Fruit fly (Drosophila melanogaster) whole organism, prepupa: ENCODE measurements around the gene DCX-EMAP.

Experiments
- Blimp-1 ChIP-seq: fragments of 200-800 bp; sonication (Bioruptor generic); optimal IDR thresholded peaks from 3 replicates; lab custom pipeline; 2017; ENCODE audit warnings: missing biosample characterization, missing genetic modification characterization, mild to moderate bottlenecking, moderate library complexity, missing genetic modification reagents
- CG10631 ChIP-seq: fragments of 200-800 bp; sonication (Bioruptor generic); optimal IDR thresholded peaks from 2 replicates; lab custom pipeline; 2016; ENCODE audit warnings: missing biosample characterization, missing genetic modification characterization
- CG10669 ChIP-seq: fragments of 200-800 bp; sonication (Bioruptor generic); optimal IDR thresholded peaks from 3 replicates; lab custom pipeline; 2018; ENCODE audit warnings: missing biosample characterization, mild to moderate bottlenecking, missing genetic modification characterization, moderate library complexity
- CG11762 ChIP-seq: fragments of 200-800 bp; sonication (Bioruptor generic); optimal IDR thresholded peaks from 3 replicates; lab custom pipeline; 2016; ENCODE audit warnings: missing biosample characterization, missing genetic modification characterization; ENCODE audit not compliant: insufficient read depth
- CG11902 ChIP-seq: fragments of 200-800 bp; sonication (Bioruptor generic); optimal IDR thresholded peaks from 3 replicates; lab custom pipeline; 2016; ENCODE audit warnings: missing biosample characterization, missing genetic modification characterization
- CG15336 ChIP-seq: fragments of 200-800 bp; sonication (Bioruptor generic); IDR thresholded peaks from 2 replicates; pipeline ENCODE4 v1.3.6; 2022; ENCODE audit warnings: missing biosample characterization, missing genetic modification characterization
- CG3032 ChIP-seq: fragments of 200-800 bp; optimal IDR thresholded peaks from 2 replicates; lab custom pipeline; 2019; ENCODE audit warnings: missing biosample characterization, mild to moderate bottlenecking, missing genetic modification characterization, moderate library complexity
- CG31627 ChIP-seq: fragments of 200-800 bp; sonication (Bioruptor generic); optimal IDR thresholded peaks from 3 replicates; lab custom pipeline; 2016; ENCODE audit warnings: missing biosample characterization, missing genetic modification characterization
- CG32006 ChIP-seq: fragments of 200-800 bp; sonication (Bioruptor generic); optimal IDR thresholded peaks from 3 replicates; lab custom pipeline; 2017; ENCODE audit warnings: missing biosample characterization, mild to moderate bottlenecking, missing genetic modification characterization
- CG34406 ChIP-seq: fragments of 200-800 bp; sonication (Bioruptor generic); optimal IDR thresholded peaks from 3 replicates; lab custom pipeline; 2016; ENCODE audit warnings: missing biosample characterization, missing genetic modification characterization
- CG3919 ChIP-seq: fragments of 200-800 bp; sonication (Bioruptor generic); optimal IDR thresholded peaks from 3 replicates; lab custom pipeline; 2016; ENCODE audit warnings: missing biosample characterization, missing genetic modification characterization
- CG6792 ChIP-seq: fragments of 200-800 bp; sonication (Bioruptor generic); optimal IDR thresholded peaks from 3 replicates; lab custom pipeline; 2016; ENCODE audit warnings: missing biosample characterization, missing genetic modification characterization
- CG7368 ChIP-seq: fragments of 200-800 bp; sonication (Bioruptor generic); optimal IDR thresholded peaks from 3 replicates; lab custom pipeline; 2016; ENCODE audit warnings: missing biosample characterization, missing genetic modification characterization
- CG8119 ChIP-seq: fragments of 200-800 bp; sonication (Bioruptor generic); IDR thresholded peaks from 3 replicates; pipeline ENCODE4 v1.3.6; 2022; ENCODE audit warnings: missing biosample characterization, missing genetic modification characterization
- CG8319 ChIP-seq: fragments of 200-800 bp; sonication (Bioruptor generic); optimal IDR thresholded peaks from 3 replicates; lab custom pipeline; 2016; ENCODE audit warnings: missing biosample characterization, missing genetic modification characterization
- CG8632 ChIP-seq: fragments of 200-800 bp; sonication (Bioruptor generic); optimal IDR thresholded peaks from 3 replicates; lab custom pipeline; 2016; ENCODE audit warnings: missing biosample characterization, missing genetic modification characterization
- CG9139 ChIP-seq: fragments of 200-800 bp; sonication (Bioruptor generic); optimal IDR thresholded peaks from 3 replicates; lab custom pipeline; 2017; ENCODE audit warnings: missing biosample characterization, mild to moderate bottlenecking, missing genetic modification characterization
- Eip78C ChIP-seq: fragments of 200-800 bp; sonication (Bioruptor generic); peaks from one replicate; lab custom pipeline; 2016; ENCODE audit warnings: missing biosample characterization, missing genetic modification characterization
- Ets21C ChIP-seq: fragments of 200-800 bp; sonication (Bioruptor generic); optimal IDR thresholded peaks from 3 replicates; lab custom pipeline; 2016; ENCODE audit warnings: missing biosample characterization, missing genetic modification characterization
- Ets96B ChIP-seq: fragments of 200-800 bp; optimal IDR thresholded peaks from 2 replicates; lab custom pipeline; 2019; ENCODE audit warnings: missing biosample characterization, mild to moderate bottlenecking, missing genetic modification characterization, moderate library complexity
- Hr38 ChIP-seq: sonication (Bioruptor generic); optimal IDR thresholded peaks from 2 replicates; lab custom pipeline; 2016; ENCODE audit warnings: missing biosample characterization, missing genetic modification characterization
- Lpt ChIP-seq: fragments of 200-800 bp; sonication (Bioruptor generic); optimal IDR thresholded peaks from 3 replicates; lab custom pipeline; 2016; ENCODE audit warnings: missing biosample characterization, missing genetic modification characterization
- Met ChIP-seq: fragments of 200-800 bp; sonication (Bioruptor generic); optimal IDR thresholded peaks from 3 replicates; lab custom pipeline; 2016; ENCODE audit warnings: missing biosample characterization, missing genetic modification characterization
- Sox102F ChIP-seq: fragments of 200-800 bp; sonication (Bioruptor generic); optimal IDR thresholded peaks from 2 replicates; lab custom pipeline; 2016; ENCODE audit warnings: missing biosample characterization, mild to moderate bottlenecking, missing genetic modification characterization
- Sox14 ChIP-seq: fragments of 200-800 bp; sonication (Bioruptor generic); optimal IDR thresholded peaks from 3 replicates; lab custom pipeline; 2016; ENCODE audit warnings: missing biosample characterization, missing genetic modification characterization
- Sox15 ChIP-seq: fragments of 200-800 bp; sonication (Bioruptor generic); optimal IDR thresholded peaks from 3 replicates; lab custom pipeline; 2016; ENCODE audit warnings: missing biosample characterization, missing genetic modification characterization
- acj6 ChIP-seq: fragments of 200-800 bp; sonication (Bioruptor generic); optimal IDR thresholded peaks from 3 replicates; lab custom pipeline; 2016; ENCODE audit warnings: missing biosample characterization, missing genetic modification characterization
- dsx ChIP-seq: fragments of 200-800 bp; optimal IDR thresholded peaks from 3 replicates; lab custom pipeline; 2019; ENCODE audit warnings: missing biosample characterization, mild to moderate bottlenecking, missing genetic modification characterization, moderate library complexity; ENCODE audit not compliant: poor library complexity, severe bottlenecking
- eg ChIP-seq: fragments of 200-800 bp; sonication (Bioruptor generic); IDR thresholded peaks from 3 replicates; pipeline ENCODE4 v1.3.6; 2022; ENCODE audit warnings: missing biosample characterization, missing genetic modification characterization
- esn ChIP-seq: fragments of 200-800 bp; sonication (Bioruptor generic); optimal IDR thresholded peaks from 2 replicates; lab custom pipeline; 2016; ENCODE audit warnings: missing biosample characterization, mild to moderate bottlenecking, missing genetic modification characterization, moderate library complexity
- fd59A ChIP-seq: fragments of 200-800 bp; sonication (Bioruptor generic); optimal IDR thresholded peaks from 2 replicates; lab custom pipeline; 2017; ENCODE audit warnings: missing biosample characterization, mild to moderate bottlenecking, missing genetic modification characterization, missing genetic modification reagents
- fkh ChIP-seq: fragments of 200-800 bp; sonication (Bioruptor generic); optimal IDR thresholded peaks from 3 replicates; lab custom pipeline; 2017; ENCODE audit warnings: missing biosample characterization, mild to moderate bottlenecking, missing genetic modification characterization, moderate library complexity
- lz ChIP-seq: fragments of 200-800 bp; sonication (Bioruptor generic); optimal IDR thresholded peaks from 3 replicates; lab custom pipeline; 2016; ENCODE audit warnings: missing biosample characterization, missing genetic modification characterization
- salr ChIP-seq, 2 experiments: fragments of 200-800 bp; sonication (Bioruptor generic); optimal IDR thresholded peaks; 3 replicates each; lab custom pipeline; 2016 to 2018; ENCODE audit warnings: missing biosample characterization in 2 of 2, missing genetic modification characterization in 2 of 2, mild to moderate bottlenecking in 1 of 2
- spab ChIP-seq: fragments of 200-800 bp; sonication (Bioruptor generic); optimal IDR thresholded peaks from 2 replicates; lab custom pipeline; 2017; ENCODE audit warnings: missing biosample characterization, mild to moderate bottlenecking, missing genetic modification characterization, missing genetic modification reagents
- ss ChIP-seq, 2 experiments: fragments of 200-800 bp; sonication (Bioruptor generic); optimal IDR thresholded peaks; 2 replicates in 1 of 2; 3 replicates in 1 of 2; lab custom pipeline; 2017 to 2018; ENCODE audit warnings: mild to moderate bottlenecking in 2 of 2, missing biosample characterization in 2 of 2, missing genetic modification characterization in 2 of 2, moderate library complexity in 1 of 2
- vri ChIP-seq: fragments of 200-800 bp; sonication (Bioruptor generic); optimal IDR thresholded peaks from 3 replicates; lab custom pipeline; 2016; ENCODE audit warnings: missing biosample characterization, mild to moderate bottlenecking, missing genetic modification characterization

DCX-EMAP gene

dm6 chr3L:14903505-14903904 is at the start of gene DCX-EMAP:
DCX-EMAP (plus strand) TSS chr3L:14903805.
- TF ChIP-seq CG7368 (GFP tag; lab: Kevin White, UChicago): no peak
- TF ChIP-seq Sox15 (GFP tag; lab: Kevin White, UChicago): no peak
- TF ChIP-seq CG8119 (GFP tag; lab: Robert Waterston, UW): no peak
- no peak for TF ChIP-seq Sox102F
- TF ChIP-seq Ets96B (tag; lab: Kevin White, UChicago): no peak
- no peak for TF ChIP-seq CG11762 (GFP tag; lab: Kevin White, UChicago)
- no peak for TF ChIP-seq acj6 (GFP tag; lab: Kevin White, UChicago)
- TF ChIP-seq esn (GFP tag; lab: Kevin White, UChicago): no peak
- TF ChIP-seq CG31627 (GFP tag; lab: Kevin White, UChicago): no peak
- no peak for TF ChIP-seq CG3919
- no peak for TF ChIP-seq dsx (GFP tag; lab: Kevin White, UChicago)
- no peak for TF ChIP-seq fd59A (GFP tag; lab: Kevin White, UChicago)
- TF ChIP-seq CG9139 (GFP tag; lab: Kevin White, UChicago): no peak
- no peak for TF ChIP-seq eg (GFP tag; lab: Robert Waterston, UW)
- TF ChIP-seq CG15336: no peak
- no peak for TF ChIP-seq lz (GFP tag; lab: Kevin White, UChicago)
- TF ChIP-seq Eip78C (GFP tag; lab: Kevin White, UChicago): no peak
- no peak for TF ChIP-seq Blimp-1 (GFP tag; lab: Kevin White, UChicago)

dm6 chr3L:14875608-14876007 is 28.0 kb upstream of the DCX-EMAP start:
- TF ChIP-seq CG3919 (peak; percentile 39), dsx (GFP tag; lab: Kevin White, UChicago) (no peak)

dm6 chr3L:14894316-14894715 is 9.3 kb upstream of the DCX-EMAP start, which contains the start of gene CG34245:
CG34245 (minus strand) TSS chr3L:14894416.
- TF ChIP-seq Eip78C (GFP tag; lab: Kevin White, UChicago) (no peak), CG15336 (no peak), CG6792 (GFP tag; lab: Kevin White, UChicago) (no peak), CG10669 (GFP tag; lab: Kevin White, UChicago) (no peak), Met (no peak), esn (GFP tag; lab: Kevin White, UChicago) (no peak), CG3032 (tag; lab: Kevin White, UChicago) (no peak), CG8319 (GFP tag; lab: Kevin White, UChicago) (no peak), lz (GFP tag; lab: Kevin White, UChicago) (no peak)

- TF ChIP-seq Eip78C (GFP tag; lab: Kevin White, UChicago) (no peak), spab (no peak), CG10631 (GFP tag; lab: Kevin White, UChicago) (no peak), CG15336 (no peak), Sox102F (no peak), Hr38 (GFP tag; lab: Kevin White, UChicago) (no peak), Ets21C (GFP tag; lab: Kevin White, UChicago) (no peak), Sox15 (GFP tag; lab: Kevin White, UChicago) (no peak)
- TF ChIP-seq, all 60 proteins: peak for 0
These were observed 22.0 kb downstream of the DCX-EMAP start for dm6 chr3L:14925602-14926001.

dm6 chr3L:14942769-14943168 is 39.2 kb downstream of the DCX-EMAP start:
- TF ChIP-seq fkh (GFP tag; lab: Kevin White, UChicago) (no peak), Sox14 (GFP tag; lab: Kevin White, UChicago) (no peak), CG32006 (GFP tag; lab: Kevin White, UChicago) (no peak), CG8632 (GFP tag; lab: Kevin White, UChicago) (no peak), CG34406 (GFP tag; lab: Kevin White, UChicago) (no peak), CG11902 (no peak), salr (GFP tag; optimal IDR thresholded peaks at IDR 0.05; lab: Kevin White, UChicago) (no peak), vri (GFP tag; lab: Kevin White, UChicago) (no peak), CG7368 (GFP tag; lab: Kevin White, UChicago) (no peak), Lpt (no peak), Met (no peak), ss (GFP tag; optimal IDR thresholded peaks at IDR 0.05; lab: Kevin White, UChicago) (no peak), CG9139 (GFP tag; lab: Kevin White, UChicago) (no peak)
